Fruit fly (Drosophila melanogaster) S2 (cell line): Measurements from ENCODE around the gene CG10862.

Experiments
- CG8478 ChIP-seq: fragments of >200 bp; optimal IDR thresholded peaks from 2 replicates; lab custom pipeline; 2018
- CTCF ChIP-seq, 2 experiments: fragments of >200 bp; optimal IDR thresholded peaks; 2 replicates each; lab custom pipeline; 2018

The CG10862 gene

dm6 chr3L:3654671-3655070, at the start of gene CG10862:
TSS of gene CG10862 (minus strand) at chr3L:3654771.
- TF ChIP-seq CTCF (optimal IDR thresholded peaks at IDR 0.05; lab: Kevin White, UChicago): no peak
- no peak for TF ChIP-seq CG8478

- TF ChIP-seq CG8478 (no peak), CTCF (optimal IDR thresholded peaks at IDR 0.05; lab: Kevin White, UChicago) (peak; percentile 68 to 74)
Measured at dm6 chr3L:3702489-3702888, 47.9 kb upstream of the CG10862 start.

- TF ChIP-seq CTCF (optimal IDR thresholded peaks at IDR 0.05; lab: Kevin White, UChicago) (no peak), CG8478 (no peak)
Measured at dm6 chr3L:3702033-3702432, 47.5 kb upstream of the CG10862 start.

- TF ChIP-seq CTCF (optimal IDR thresholded peaks at IDR 0.05; lab: Kevin White, UChicago) (no peak), CG8478 (no peak)
Measured at dm6 chr3L:3695379-3695778, 40.8 kb upstream of the CG10862 start.

dm6 chr3L:3691639-3692038, 37.1 kb upstream of the CG10862 start:
- no peak for TF ChIP-seq CG8478
- no peak for TF ChIP-seq CTCF (optimal IDR thresholded peaks at IDR 0.05; lab: Kevin White, UChicago)

- no peak for TF ChIP-seq CTCF (optimal IDR thresholded peaks at IDR 0.05; lab: Kevin White, UChicago)
Measured at dm6 chr3L:3690085-3690484, 35.5 kb upstream of the CG10862 start.

dm6 chr3L:3686274-3686673, 31.7 kb upstream of the CG10862 start:
- no peak for TF ChIP-seq CTCF (optimal IDR thresholded peaks at IDR 0.05; lab: Kevin White, UChicago)
- no peak for TF ChIP-seq CG8478

- TF ChIP-seq CG8478 (no peak), CTCF (optimal IDR thresholded peaks at IDR 0.05; lab: Kevin White, UChicago) (no peak)
Measured at dm6 chr3L:3684004-3684403, 29.4 kb upstream of the CG10862 start.

- TF ChIP-seq CG8478: no peak
- TF ChIP-seq CTCF (optimal IDR thresholded peaks at IDR 0.05; lab: Kevin White, UChicago): peak; percentile 74 to 75
Measured at dm6 chr3L:3678375-3678774, 23.8 kb upstream of the CG10862 start.

dm6 chr3L:3672490-3673107, 18.0 kb upstream of the CG10862 start:
- TF ChIP-seq CG8478 (no peak), CTCF (optimal IDR thresholded peaks at IDR 0.05; lab: Kevin White, UChicago) (no peak)

dm6 chr3L:3667594-3667993, 13.0 kb upstream of the CG10862 start:
- no peak for TF ChIP-seq CG8478
- no peak for TF ChIP-seq CTCF (optimal IDR thresholded peaks at IDR 0.05; lab: Kevin White, UChicago)

- TF ChIP-seq CTCF (optimal IDR thresholded peaks at IDR 0.05; lab: Kevin White, UChicago) (no peak), CG8478 (no peak)
Measured at dm6 chr3L:3665288-3666210, 11.0 kb upstream of the CG10862 start.

dm6 chr3L:3658768-3659167, 4.2 kb upstream of the CG10862 start, which contains the start of gene CG43098:
TSS of gene CG43098 (plus strand) at chr3L:3659068.
- no peak for TF ChIP-seq CTCF (optimal IDR thresholded peaks at IDR 0.05; lab: Kevin White, UChicago)
- TF ChIP-seq CG8478: no peak

- TF ChIP-seq CG8478 (no peak), CTCF (optimal IDR thresholded peaks at IDR 0.05; lab: Kevin White, UChicago) (no peak)
Measured at dm6 chr3L:3657897-3658296, 3.3 kb upstream of the CG10862 start.

- no peak for TF ChIP-seq CG8478
- TF ChIP-seq CTCF (optimal IDR thresholded peaks at IDR 0.05; lab: Kevin White, UChicago): no peak
Measured at dm6 chr3L:3656867-3657266, 2.3 kb upstream of the CG10862 start.

dm6 chr3L:3649527-3649926, 5.0 kb downstream of the CG10862 start:
- TF ChIP-seq CG8478: no peak
- TF ChIP-seq CTCF (optimal IDR thresholded peaks at IDR 0.05; lab: Kevin White, UChicago): no peak
